Fruit fly (Drosophila melanogaster): Measurements from ENCODE around the gene tim.

DNA sequence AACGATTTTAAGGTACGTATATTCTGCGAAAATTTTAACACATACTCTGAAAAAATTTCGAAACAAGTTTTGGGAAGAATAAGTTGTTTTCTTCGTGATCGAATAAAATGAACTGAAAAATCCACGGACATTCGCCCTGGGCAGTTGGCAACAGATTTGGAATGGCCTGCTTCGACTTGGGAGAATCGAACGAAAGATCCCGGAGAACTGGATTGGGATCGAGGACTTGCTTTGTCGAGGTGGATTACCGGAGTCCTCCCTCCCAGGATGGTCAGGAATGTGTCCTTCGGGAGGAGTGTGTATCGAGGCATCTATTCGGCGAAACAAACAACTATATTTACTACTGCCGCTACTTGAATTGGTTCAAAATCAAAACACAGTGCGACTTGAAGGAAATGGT is 11.6 kb upstream of the tim start, which contains the start of the genes CG3213 and CG8851:
- TF ChIP-seq CG16779 (tag; optimal IDR thresholded peaks at IDR 0.05) (no peak), Hr38 (GFP tag; optimal IDR thresholded peaks at IDR 0.05) (no peak), Eip75B (GFP tag; optimal IDR thresholded peaks at IDR 0.05) (no peak), CG31627 (GFP tag; optimal IDR thresholded peaks at IDR 0.05) (no peak), Blimp-1 (GFP tag; optimal IDR thresholded peaks at IDR 0.05) (no peak), spab (GFP tag; optimal IDR thresholded peaks at IDR 0.05) (no peak), OdsH (GFP tag; optimal IDR thresholded peaks at IDR 0.05) (no peak), CG15336 (GFP tag; IDR thresholded peaks at IDR 0.05) (no peak), topi (GFP tag; optimal IDR thresholded peaks at IDR 0.05) (no peak)
